Worm (Caenorhabditis elegans): Measurements from ENCODE around the gene K07C5.9.

The K07C5.9 gene

ce11 chrV:10361830-10362397 is 12.0 kb upstream of the K07C5.9 start, which contains the start of gene cash-1 (continued):
- TF ChIP-seq fkh-10 (GFP tag; optimal IDR thresholded peaks at IDR 0.05) (peak; percentile 6), ces-1 (GFP tag; optimal IDR thresholded peaks at IDR 0.05) (peak; percentile 65), lin-1 (GFP tag; IDR thresholded peaks at IDR 0.05) (0 out of 2 replicates have a peak, but pooled peaks have one; percentile 33), F37D6.2 (tag; optimal IDR thresholded peaks at IDR 0.05) (no peak), mxl-3 (GFP tag; optimal IDR thresholded peaks at IDR 0.05) (peak; percentile 83), dmd-8 (GFP tag; IDR thresholded peaks at IDR 0.05) (no peak), nhr-77 (tag; optimal IDR thresholded peaks at IDR 0.05) (peak; percentile 29), arid-1 (GFP tag; conservative IDR thresholded peaks at IDR 0.05) (0 out of 2 replicates have a peak, but pooled peaks have one; percentile 30), nhr-10 (tag; optimal IDR thresholded peaks at IDR 0.05) (no peak), ama-1 (optimal IDR thresholded peaks at IDR 0.05) (no peak), nhr-76 (tag; optimal IDR thresholded peaks at IDR 0.05) (no peak), mep-1 (tag; optimal IDR thresholded peaks at IDR 0.05) (peak; percentile 66), unc-130 (GFP tag; optimal IDR thresholded peaks at IDR 0.05) (peak; percentile 20), D1046.2 (GFP tag; IDR thresholded peaks at IDR 0.05) (no peak), hif-1 (tag; optimal IDR thresholded peaks at IDR 0.05) (peak in 1 of 2 experiments; percentile 63), daf-19 (GFP tag; conservative IDR thresholded peaks at IDR 0.05) (no peak), F10B5.3 (tag; optimal IDR thresholded peaks at IDR 0.05) (no peak), ceh-20 (GFP tag; IDR thresholded peaks at IDR 0.05) (no peak), pqm-1 (tag; optimal IDR thresholded peaks at IDR 0.05) (peak; percentile 45), tag-97 (GFP tag; IDR thresholded peaks at IDR 0.05) (no peak), Y105C5A.15 (GFP tag; IDR thresholded peaks at IDR 0.05) (no peak), unc-62 (GFP tag; optimal IDR thresholded peaks at IDR 0.05 in 1 of 2) (peak in 1 of 2 experiments; percentile 61), unc-62 (tag; optimal IDR thresholded peaks at IDR 0.05) (no peak), mdl-1 (tag; optimal IDR thresholded peaks at IDR 0.05) (peak in 1 of 2 experiments; percentile 82), ZK337.2 (GFP tag; IDR thresholded peaks at IDR 0.05) (no peak), ceh-44 (GFP tag; IDR thresholded peaks at IDR 0.05) (no peak), zfp-3 (GFP tag; conservative IDR thresholded peaks at IDR 0.05) (no peak), nhr-41 (GFP tag; IDR thresholded peaks at IDR 0.05) (no peak), nhr-102 (tag; optimal IDR thresholded peaks at IDR 0.05) (no peak), dve-1 (tag; optimal IDR thresholded peaks at IDR 0.05; ENCODE audit: insufficient read depth) (peak; percentile 80), egl-43 (GFP tag; IDR thresholded peaks at IDR 0.05) (0 out of 2 replicates have a peak, but pooled peaks have one; percentile 21), T20F7.1 (GFP tag; optimal IDR thresholded peaks at IDR 0.05) (peak; percentile 1), nhr-42 (GFP tag; IDR thresholded peaks at IDR 0.05) (no peak), hlh-11 (tag; optimal IDR thresholded peaks at IDR 0.05) (peak; percentile 75), aly-2 (tag; optimal IDR thresholded peaks at IDR 0.05) (no peak), dmd-6 (GFP tag; IDR thresholded peaks at IDR 0.05) (peak; percentile 56)

ce11 chrV:10360186-10360585 is 10.2 kb upstream of the K07C5.9 start:
- TF ChIP-seq lin-29 (GFP tag; IDR thresholded peaks at IDR 0.05) (no peak), dpl-1 (GFP tag; optimal IDR thresholded peaks at IDR 0.05) (no peak), aha-1 (tag) (peak; percentile 96)

ce11 chrV:10358238-10358637 is 8.3 kb upstream of the K07C5.9 start, which contains the start of gene ttll-15:
TSS of gene ttll-15 (plus strand) at chrV:10358538.
- TF ChIP-seq daf-12 (tag; optimal IDR thresholded peaks at IDR 0.05) (no peak), lin-29 (GFP tag; IDR thresholded peaks at IDR 0.05) (no peak), ceh-62 (tag; optimal IDR thresholded peaks at IDR 0.05) (no peak), nhr-77 (tag; optimal IDR thresholded peaks at IDR 0.05) (no peak), pha-4 (GFP tag; IDR thresholded peaks at IDR 0.05) (no peak), pha-4 (tag; optimal IDR thresholded peaks at IDR 0.05) (no peak), lin-15B (tag; optimal IDR thresholded peaks at IDR 0.05) (no peak)
